Worm (Caenorhabditis elegans) whole organism, L1 larva: Measurements from ENCODE around the gene aqp-5.

Experiments
- C16A3.4 ChIP-seq: fragments of 150-350 bp; optimal IDR thresholded peaks from 2 replicates; lab custom pipeline; 2014; ENCODE audit warnings: missing biosample characterization, missing genetic modification characterization
- C34B4.2 ChIP-seq: sonication (generic microtip); optimal IDR thresholded peaks from 2 replicates; lab custom pipeline; 2017; ENCODE audit warnings: mild to moderate bottlenecking, missing genetic modification characterization, missing compliant biosample characterization
- Y116A8C.19 ChIP-seq: sonication (generic microtip); optimal IDR thresholded peaks from 2 replicates; lab custom pipeline; 2016; ENCODE audit warnings: missing compliant biosample characterization, missing genetic modification characterization, borderline replicate concordance
- ceh-8 ChIP-seq: fragments of 200-800 bp; sonication (Bioruptor generic); optimal IDR thresholded peaks from 2 replicates; lab custom pipeline; 2018; ENCODE audit warnings: mild to moderate bottlenecking, missing genetic modification characterization, moderate library complexity, missing compliant biosample characterization
- ceh-82 ChIP-seq, 3 experiments: fragments of 150-350 bp in 1 of 3; sonication (generic microtip) in 2 of 3; optimal IDR thresholded peaks; 2 replicates each; lab custom pipeline; 2014 to 2017; ENCODE audit warnings: missing biosample characterization in 3 of 3, missing genetic modification characterization in 3 of 3
- ces-1 ChIP-seq: fragments of 150-350 bp; optimal IDR thresholded peaks from 2 replicates; lab custom pipeline; 2014; ENCODE audit warnings: missing biosample characterization, missing genetic modification reagents, missing genetic modification characterization
- dsc-1 ChIP-seq: sonication (generic microtip); optimal IDR thresholded peaks from 2 replicates; lab custom pipeline; 2016; ENCODE audit warnings: mild to moderate bottlenecking, missing genetic modification characterization, missing compliant biosample characterization
- efl-1 ChIP-seq, 4 experiments: fragments of 150-350 bp; optimal IDR thresholded peaks in 3 of 4; peaks in 1 of 4; 1 replicate in 1 of 4; 2 replicates in 3 of 4; lab custom pipeline; 2014; ENCODE audit warnings: missing biosample characterization in 2 of 4, missing genetic modification characterization in 2 of 4, missing genetic modification reagents in 2 of 4
- egl-13 ChIP-seq: sonication (generic microtip); optimal IDR thresholded peaks from 2 replicates; lab custom pipeline; 2016; ENCODE audit warnings: missing genotype, missing genetic modification reagents, missing genetic modification characterization, missing compliant biosample characterization
- egl-27 ChIP-seq, 2 experiments: fragments of 150-350 bp in 1 of 2; sonication (generic microtip); optimal IDR thresholded peaks; 3 replicates each; lab custom pipeline; 2017 to 2018; ENCODE audit warnings: missing biosample characterization in 2 of 2, missing genetic modification characterization in 2 of 2, missing genetic modification reagents in 2 of 2
- elt-2 ChIP-seq: sonication (generic microtip); optimal IDR thresholded peaks from 2 replicates; lab custom pipeline; 2016; ENCODE audit warnings: missing genetic modification characterization, mild to moderate bottlenecking, inconsistent platforms, missing compliant biosample characterization, missing genetic modification reagents
- elt-3 ChIP-seq, 6 experiments: fragments of 150-350 bp in 1 of 6; sonication (generic microtip); optimal IDR thresholded peaks; 2 replicates each; lab custom pipeline; 2017 to 2018; ENCODE audit warnings: missing biosample characterization in 6 of 6, missing genetic modification characterization in 6 of 6, inconsistent platforms in 1 of 6
- ets-5 ChIP-seq: fragments of 200-800 bp; sonication (Bioruptor generic); IDR thresholded peaks from 2 replicates; pipeline ENCODE4 v1.3.6; 2022; ENCODE audit warnings: missing genetic modification characterization, missing compliant biosample characterization
- fkh-10 ChIP-seq: sonication (generic microtip); optimal IDR thresholded peaks from 2 replicates; lab custom pipeline; 2017; ENCODE audit warnings: missing biosample characterization, missing genetic modification reagents, missing genetic modification characterization
- fkh-4 ChIP-seq: sonication (generic microtip); optimal IDR thresholded peaks from 2 replicates; lab custom pipeline; 2016; ENCODE audit warnings: missing compliant biosample characterization, missing genetic modification characterization, borderline replicate concordance
- hlh-4 ChIP-seq: sonication (generic microtip); optimal IDR thresholded peaks from 2 replicates; lab custom pipeline; 2016; ENCODE audit warnings: mild to moderate bottlenecking, missing genetic modification characterization, missing compliant biosample characterization
- isw-1 ChIP-seq: fragments of 200-800 bp; sonication (Bioruptor generic); IDR thresholded peaks from 2 replicates; pipeline ENCODE4 v1.3.6; 2022; ENCODE audit warnings: missing genetic modification characterization, missing compliant biosample characterization
- lin-14 ChIP-seq: fragments of 200-800 bp; sonication (Bioruptor generic); optimal IDR thresholded peaks from 2 replicates; lab custom pipeline; 2018; ENCODE audit warnings: mild to moderate bottlenecking, missing genetic modification characterization, moderate library complexity, missing compliant biosample characterization
- lin-35 ChIP-seq, 2 experiments: fragments of 150-350 bp; optimal IDR thresholded peaks; 2 replicates each; lab custom pipeline; 2014; ENCODE audit warnings: missing biosample characterization in 2 of 2, missing genetic modification characterization in 2 of 2, missing genetic modification reagents in 2 of 2
- lin-39 ChIP-seq: fragments of 150-350 bp; optimal IDR thresholded peaks from 2 replicates; lab custom pipeline; 2014; ENCODE audit warnings: missing biosample characterization, missing genetic modification reagents, missing genetic modification characterization
- lsy-2 ChIP-seq, 2 experiments: fragments of 150-350 bp; optimal IDR thresholded peaks; 2 replicates each; lab custom pipeline; 2014; ENCODE audit warnings: missing biosample characterization in 2 of 2, missing genetic modification characterization in 2 of 2
- mdl-1 ChIP-seq, 2 experiments: fragments of 150-350 bp; optimal IDR thresholded peaks; 2 replicates each; lab custom pipeline; 2014 to 2017; ENCODE audit warnings: missing biosample characterization in 2 of 2, missing genetic modification characterization in 2 of 2, inconsistent platforms in 1 of 2
- mep-1 ChIP-seq: fragments of 150-350 bp; optimal IDR thresholded peaks from 2 replicates; lab custom pipeline; 2014; ENCODE audit warnings: missing biosample characterization, missing genetic modification characterization
- nhr-11 ChIP-seq: fragments of 150-350 bp; optimal IDR thresholded peaks from 2 replicates; lab custom pipeline; 2014; ENCODE audit warnings: missing biosample characterization, missing genetic modification characterization
- nhr-12 ChIP-seq: sonication (generic microtip); optimal IDR thresholded peaks from 2 replicates; lab custom pipeline; 2017; ENCODE audit warnings: missing biosample characterization, missing genetic modification characterization
- nhr-19 ChIP-seq: fragments of 200-800 bp; sonication (Bioruptor generic); conservative IDR thresholded peaks from 2 replicates; pipeline ENCODE4 v1.3.6; 2022; ENCODE audit warnings: missing genetic modification characterization, missing compliant biosample characterization
- nhr-20 ChIP-seq: sonication (generic microtip); optimal IDR thresholded peaks from 2 replicates; lab custom pipeline; 2016; ENCODE audit warnings: mild to moderate bottlenecking, missing genetic modification characterization, missing compliant biosample characterization
- nhr-237 ChIP-seq: fragments of 150-350 bp; optimal IDR thresholded peaks from 2 replicates; lab custom pipeline; 2014; ENCODE audit warnings: missing biosample characterization, missing genetic modification characterization
- nhr-47 ChIP-seq: sonication (generic microtip); optimal IDR thresholded peaks from 2 replicates; lab custom pipeline; 2016; ENCODE audit warnings: mild to moderate bottlenecking, missing genetic modification characterization, moderate library complexity, missing compliant biosample characterization
- nhr-84 ChIP-seq: sonication (generic microtip); optimal IDR thresholded peaks from 2 replicates; lab custom pipeline; 2017; ENCODE audit warnings: missing biosample characterization, missing genetic modification characterization
- nhr-85 ChIP-seq: sonication (generic microtip); peaks from one replicate; lab custom pipeline; 2016; ENCODE audit warnings: missing genetic modification characterization, inconsistent platforms, missing compliant biosample characterization
- pax-3 ChIP-seq: fragments of 200-800 bp; sonication (Bioruptor generic); optimal IDR thresholded peaks from 2 replicates; lab custom pipeline; 2018; ENCODE audit warnings: mild to moderate bottlenecking, missing genetic modification characterization, moderate library complexity, missing compliant biosample characterization
- pqm-1 ChIP-seq: sonication (generic microtip); optimal IDR thresholded peaks from 3 replicates; lab custom pipeline; 2017; ENCODE audit warnings: missing biosample characterization, missing genetic modification characterization
- rnt-1 ChIP-seq: sonication (generic microtip); optimal IDR thresholded peaks from 2 replicates; lab custom pipeline; 2016; ENCODE audit warnings: mild to moderate bottlenecking, missing genetic modification characterization, moderate library complexity, missing compliant biosample characterization
- skn-1 ChIP-seq: fragments of 150-350 bp; optimal IDR thresholded peaks from 2 replicates; lab custom pipeline; 2014; ENCODE audit warnings: missing biosample characterization, missing genetic modification characterization
- snpc-4 ChIP-seq: fragments of 150-350 bp; optimal IDR thresholded peaks from 2 replicates; lab custom pipeline; 2014; ENCODE audit warnings: missing biosample characterization, missing genetic modification characterization
- sup-37 ChIP-seq: fragments of 200-800 bp; sonication (Bioruptor generic); optimal IDR thresholded peaks from 2 replicates; lab custom pipeline; 2018; ENCODE audit warnings: mild to moderate bottlenecking, missing genetic modification characterization, missing compliant biosample characterization
- tbx-2 ChIP-seq: sonication (generic microtip); optimal IDR thresholded peaks from 2 replicates; lab custom pipeline; 2016; ENCODE audit warnings: missing genetic modification characterization, missing compliant biosample characterization
- tlp-1 ChIP-seq: fragments of 150-350 bp; optimal IDR thresholded peaks from 2 replicates; lab custom pipeline; 2014; ENCODE audit warnings: missing biosample characterization, missing genetic modification characterization
- unc-98 ChIP-seq: fragments of 200-800 bp; sonication (Bioruptor generic); IDR thresholded peaks from 2 replicates; pipeline ENCODE4 v1.3.6; 2022; ENCODE audit warnings: missing genetic modification characterization, missing compliant biosample characterization
- vab-15 ChIP-seq: sonication (generic microtip); optimal IDR thresholded peaks from 2 replicates; lab custom pipeline; 2017; ENCODE audit warnings: missing genotype, mild to moderate bottlenecking, missing genetic modification characterization, missing compliant biosample characterization
- zag-1 ChIP-seq: fragments of 150-350 bp; optimal IDR thresholded peaks from 2 replicates; lab custom pipeline; 2014; ENCODE audit warnings: missing biosample characterization, missing genetic modification characterization
- ztf-11 ChIP-seq, 2 experiments: sonication (generic microtip); optimal IDR thresholded peaks; 2 replicates each; lab custom pipeline; 2016 to 2017; ENCODE audit warnings: missing genetic modification characterization in 2 of 2, missing biosample characterization in 1 of 2, missing compliant biosample characterization in 1 of 2
- ztf-4 ChIP-seq: fragments of 150-350 bp; optimal IDR thresholded peaks from 2 replicates; lab custom pipeline; 2014; ENCODE audit warnings: missing biosample characterization, missing genetic modification characterization

aqp-5 gene

ce11 chrV:10460685-10461084 is 30.9 kb upstream of the aqp-5 start (continued):
- TF ChIP-seq elt-3 (tag; optimal IDR thresholded peaks at IDR 0.05; lab: Kevin White, UChicago) (peak in 3 of 6 experiments; percentile 25 to 86 (median 69)), egl-13 (tag; lab: Kevin White, UChicago) (no peak), ets-5 (no peak), lin-14 (peak; percentile 74), ceh-82 (tag; optimal IDR thresholded peaks at IDR 0.05; lab: Kevin White, UChicago) (no peak), nhr-85 (tag; lab: Kevin White, UChicago) (peak; percentile 90)

- peak; percentile 32 for TF ChIP-seq nhr-85 (tag; lab: Kevin White, UChicago)
- TF ChIP-seq hlh-4 (tag; lab: Kevin White, UChicago) = no peak
- TF ChIP-seq unc-98 (GFP tag; lab: Robert Waterston, UW) = no peak
- TF ChIP-seq efl-1 (optimal IDR thresholded peaks at IDR 0.05; lab: Kevin White, UChicago) = no peak
- no peak for TF ChIP-seq efl-1 (GFP tag; optimal IDR thresholded peaks at IDR 0.05 in 1 of 2; lab: Kevin White, UChicago)
- no peak for TF ChIP-seq pax-3 (tag; lab: Kevin White, UChicago)
Measured at ce11 chrV:10462066-10462465, 29.5 kb upstream of the aqp-5 start, which contains the start of gene chw-1. chw-1 (plus strand) TSS chrV:10462282.

- TF ChIP-seq mep-1 (tag; lab: Kevin White, UChicago) (no peak), nhr-47 (tag; lab: Kevin White, UChicago) (no peak), nhr-84 (tag; lab: Kevin White, UChicago) (no peak), egl-13 (tag; lab: Kevin White, UChicago) (no peak), sup-37 (no peak), elt-2 (tag; lab: Kevin White, UChicago) (no peak), ets-5 (no peak), ztf-4 (no peak), C34B4.2 (no peak), nhr-11 (no peak), nhr-19 (GFP tag; lab: Robert Waterston, UW) (no peak), rnt-1 (tag; lab: Kevin White, UChicago) (no peak), tlp-1 (tag; lab: Kevin White, UChicago) (no peak), skn-1 (tag; lab: Kevin White, UChicago) (no peak), nhr-237 (no peak), snpc-4 (no peak), Y116A8C.19 (tag; lab: Kevin White, UChicago) (no peak), lin-35 (GFP tag; optimal IDR thresholded peaks at IDR 0.05; lab: Kevin White, UChicago) (no peak), nhr-12 (tag; lab: Kevin White, UChicago) (no peak)
Measured at ce11 chrV:10463276-10463675, 28.3 kb upstream of the aqp-5 start, which contains the start of gene F22E12.3. F22E12.3 (minus strand) TSS chrV:10463376.

- TF ChIP-seq ces-1 (GFP tag; lab: Kevin White, UChicago) (no peak), tbx-2 (tag; lab: Kevin White, UChicago) (no peak), pax-3 (tag; lab: Kevin White, UChicago) (no peak), egl-27 (tag; optimal IDR thresholded peaks at IDR 0.05; lab: Kevin White, UChicago) (no peak), nhr-20 (tag; lab: Kevin White, UChicago) (no peak), ceh-8 (GFP tag; lab: Kevin White, UChicago) (no peak), dsc-1 (tag; lab: Kevin White, UChicago) (peak; percentile 96), sup-37 (no peak), lin-35 (GFP tag; optimal IDR thresholded peaks at IDR 0.05; lab: Kevin White, UChicago) (no peak), snpc-4 (no peak), lin-39 (no peak), pqm-1 (tag; lab: Kevin White, UChicago) (no peak), C34B4.2 (no peak), vab-15 (tag; lab: Kevin White, UChicago) (no peak), fkh-4 (tag; lab: Kevin White, UChicago) (peak; percentile 87), isw-1 (GFP tag; lab: Robert Waterston, UW) (no peak), nhr-85 (tag; lab: Kevin White, UChicago) (peak; percentile 61), lsy-2 (tag; optimal IDR thresholded peaks at IDR 0.05; lab: Kevin White, UChicago) (no peak), fkh-10 (GFP tag; lab: Kevin White, UChicago) (no peak), zag-1 (no peak), mdl-1 (tag; optimal IDR thresholded peaks at IDR 0.05; lab: Kevin White, UChicago) (no peak), ztf-11 (tag; optimal IDR thresholded peaks at IDR 0.05; lab: Kevin White, UChicago) (no peak), C16A3.4 (tag; lab: Kevin White, UChicago) (no peak), nhr-237 (no peak), lin-14 (no peak)
Measured at ce11 chrV:10464160-10464559, 27.4 kb upstream of the aqp-5 start.
